Worm (Caenorhabditis elegans): ENCODE results near the gene srw-39.

DNA sequence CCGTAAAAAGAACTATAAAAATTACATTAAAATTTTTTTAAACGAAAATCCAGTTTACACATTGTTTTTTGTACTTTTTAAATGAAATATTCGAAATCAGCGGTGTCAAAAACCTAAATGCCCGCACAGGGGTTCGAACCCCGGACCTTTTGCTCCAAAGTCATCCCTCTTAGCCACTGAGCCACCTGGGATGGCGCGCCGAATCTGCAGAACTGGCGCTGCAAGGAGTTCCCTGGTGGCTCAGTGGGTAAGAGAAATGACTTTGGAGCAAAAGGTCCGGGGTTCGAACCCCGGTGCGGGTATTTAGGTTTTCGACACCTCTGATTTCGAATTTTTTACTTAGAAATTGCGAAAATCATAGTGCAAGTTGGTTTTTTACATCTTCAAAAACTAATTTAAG is 48.2 kb downstream of the srw-39 start:
- no peak for TF ChIP-seq tbx-2 (tag; optimal IDR thresholded peaks at IDR 0.05)
- TF ChIP-seq pha-2 (tag; optimal IDR thresholded peaks at IDR 0.05), result no peak
- TF ChIP-seq T23F11.4 (GFP tag; optimal IDR thresholded peaks at IDR 0.05), result no peak
- no peak for TF ChIP-seq lin-11 (tag; optimal IDR thresholded peaks at IDR 0.05)
- no peak for TF ChIP-seq tbx-7 (tag; optimal IDR thresholded peaks at IDR 0.05)
- no peak for TF ChIP-seq hlh-13 (GFP tag; optimal IDR thresholded peaks at IDR 0.05)
- TF ChIP-seq pag-3 (tag; optimal IDR thresholded peaks at IDR 0.05; ENCODE audit: borderline replicate concordance), result no peak
- no peak for TF ChIP-seq dve-1 (tag; optimal IDR thresholded peaks at IDR 0.05)
- no peak for TF ChIP-seq ceh-9 (tag; optimal IDR thresholded peaks at IDR 0.05)
- TF ChIP-seq npax-4 (tag; optimal IDR thresholded peaks at IDR 0.05), result no peak
- no peak for TF ChIP-seq pha-4 (tag; optimal IDR thresholded peaks at IDR 0.05)
